Worm (Caenorhabditis elegans) whole organism, L4 larva: Measurements from ENCODE around the gene Y52E8A.1.
A peak's percentile ranks its signal among the peaks of the same experiment; 100 is the strongest.

ENCODE experiments used
- Y105C5A.15 ChIP-seq: fragments of 200-800 bp; sonication (Bioruptor generic); IDR thresholded peaks from 2 replicates; pipeline ENCODE4 v1.3.6; 2022; ENCODE audit warnings: missing genetic modification characterization, missing compliant biosample characterization
- aha-1 ChIP-seq: fragments of 150-350 bp; peaks from one replicate; lab custom pipeline; 2014; ENCODE audit warnings: missing biosample characterization, missing genetic modification characterization
- aly-2 ChIP-seq: sonication (generic microtip); optimal IDR thresholded peaks from 2 replicates; lab custom pipeline; 2018; ENCODE audit warnings: missing biosample characterization, missing genetic modification characterization
- daf-12 ChIP-seq: fragments of 150-350 bp; optimal IDR thresholded peaks from 2 replicates; lab custom pipeline; 2014; ENCODE audit warnings: missing biosample characterization, missing genetic modification reagents, missing genetic modification characterization
- daf-16 ChIP-seq, 3 experiments: sonication (generic microtip); optimal IDR thresholded peaks; 2 replicates each; lab custom pipeline; 2016 to 2017; ENCODE audit warnings: missing genetic modification characterization in 3 of 3, missing genetic modification reagents in 3 of 3, mild to moderate bottlenecking in 2 of 3, missing compliant biosample characterization in 2 of 3, missing biosample characterization in 1 of 3, moderate library complexity in 1 of 3
- dmd-6 ChIP-seq: fragments of 200-800 bp; sonication (Bioruptor generic); IDR thresholded peaks from 2 replicates; pipeline ENCODE4 v1.3.6; 2022; ENCODE audit warnings: missing genetic modification reagents, missing genetic modification characterization, missing compliant biosample characterization
- duxl-1 ChIP-seq: sonication (generic microtip); optimal IDR thresholded peaks from 2 replicates; lab custom pipeline; 2016; ENCODE audit warnings: mild to moderate bottlenecking, missing genetic modification characterization, moderate library complexity, missing compliant biosample characterization; ENCODE audit not compliant: poor library complexity
- fos-1 ChIP-seq: fragments of 150-350 bp; optimal IDR thresholded peaks from 2 replicates; lab custom pipeline; 2014; ENCODE audit warnings: missing biosample characterization, missing genetic modification characterization
- hlh-30 ChIP-seq: sonication (generic microtip); optimal IDR thresholded peaks from 2 replicates; lab custom pipeline; 2017; ENCODE audit warnings: antibody characterized with exemption, mild to moderate bottlenecking, missing genetic modification characterization, missing compliant biosample characterization; ENCODE audit not compliant: insufficient read depth
- jun-1 ChIP-seq: fragments of 150-350 bp; optimal IDR thresholded peaks from 2 replicates; lab custom pipeline; 2014; ENCODE audit warnings: missing biosample characterization, missing genetic modification reagents, missing genetic modification characterization
- lin-13 ChIP-seq: fragments of 150-350 bp; optimal IDR thresholded peaks from 2 replicates; lab custom pipeline; 2014; ENCODE audit warnings: missing biosample characterization, missing genetic modification reagents, missing genetic modification characterization
- madf-9 ChIP-seq: fragments of 200-800 bp; sonication (Bioruptor generic); conservative IDR thresholded peaks from 2 replicates; pipeline ENCODE4 v1.3.6; 2022; ENCODE audit warnings: missing genetic modification reagents, missing genetic modification characterization, missing compliant biosample characterization
- nhr-11 ChIP-seq: fragments of 150-350 bp; optimal IDR thresholded peaks from 2 replicates; lab custom pipeline; 2014; ENCODE audit warnings: missing biosample characterization, missing genetic modification characterization
- nhr-25 ChIP-seq: sonication (generic microtip); optimal IDR thresholded peaks from 2 replicates; lab custom pipeline; 2017; ENCODE audit warnings: missing genetic modification characterization, mild to moderate bottlenecking, missing compliant biosample characterization, antibody characterized with exemption, moderate library complexity, borderline replicate concordance; ENCODE audit not compliant: insufficient read depth
- nhr-28 ChIP-seq: fragments of 150-350 bp; optimal IDR thresholded peaks from 2 replicates; lab custom pipeline; 2014; ENCODE audit warnings: missing biosample characterization, missing genetic modification characterization
- nhr-77 ChIP-seq: fragments of 150-350 bp; optimal IDR thresholded peaks from 2 replicates; lab custom pipeline; 2014; ENCODE audit warnings: missing biosample characterization, missing genetic modification characterization
- php-3 ChIP-seq: fragments of 200-800 bp; sonication (Bioruptor generic); IDR thresholded peaks from 2 replicates; pipeline ENCODE4 v1.3.6; 2022; ENCODE audit warnings: missing genetic modification reagents, missing genetic modification characterization, missing compliant biosample characterization
- rbr-2 ChIP-seq: sonication (generic microtip); optimal IDR thresholded peaks from 2 replicates; lab custom pipeline; 2016; ENCODE audit warnings: missing genotype, missing genetic modification characterization, missing compliant biosample characterization
- snpc-1.2 ChIP-seq: fragments of 200-800 bp; sonication (Bioruptor generic); IDR thresholded peaks from 2 replicates; pipeline ENCODE4 v1.3.6; 2022; ENCODE audit warnings: missing genetic modification reagents, missing genetic modification characterization, missing compliant biosample characterization
- snpc-4 ChIP-seq: fragments of 150-350 bp; optimal IDR thresholded peaks from 2 replicates; lab custom pipeline; 2014; ENCODE audit warnings: missing biosample characterization, missing genetic modification characterization
- spr-1 ChIP-seq: sonication (generic microtip); optimal IDR thresholded peaks from 2 replicates; lab custom pipeline; 2016; ENCODE audit warnings: mild to moderate bottlenecking, missing genetic modification characterization, missing compliant biosample characterization
- unc-130 ChIP-seq: sonication (generic microtip); optimal IDR thresholded peaks from 2 replicates; lab custom pipeline; 2016; ENCODE audit warnings: missing genetic modification reagents, missing genetic modification characterization, missing compliant biosample characterization
- zip-2 ChIP-seq: fragments of 150-350 bp; optimal IDR thresholded peaks from 2 replicates; lab custom pipeline; 2014; ENCODE audit warnings: missing biosample characterization, missing genetic modification characterization

Y52E8A.1 gene

ce11 chrII:4367923-4368322 lies 46.1 kb downstream of the Y52E8A.1 start, which contains the start of gene try-9:
Gene try-9, plus strand, starts transcription at chrII:4368223.
- TF ChIP-seq php-3 (GFP tag; lab: Robert Waterston, UW) (0 out of 2 replicates have a peak, but pooled peaks have one; percentile 26), nhr-11 (tag; lab: Kevin White, UChicago) (no peak), dmd-6 (GFP tag; lab: Robert Waterston, UW) (no peak), Y105C5A.15 (GFP tag; lab: Robert Waterston, UW) (no peak), aha-1 (tag; lab: Kevin White, UChicago) (peak; percentile 38), nhr-25 (tag; lab: Kevin White, UChicago) (no peak), fos-1 (tag; lab: Kevin White, UChicago) (no peak), daf-12 (tag; lab: Kevin White, UChicago) (no peak)

ce11 chrII:4369715-4370114 lies 47.8 kb downstream of the Y52E8A.1 start:
- no peak for TF ChIP-seq lin-13
- no peak for TF ChIP-seq nhr-77 (tag; lab: Kevin White, UChicago)
- TF ChIP-seq unc-130 = no peak
- TF ChIP-seq spr-1 = no peak
- peak; percentile 96 for TF ChIP-seq aha-1 (tag; lab: Kevin White, UChicago)
- no peak for TF ChIP-seq jun-1
- no peak for TF ChIP-seq snpc-4
- TF ChIP-seq, all 104 proteins: peak for 1

- TF ChIP-seq nhr-28 (no peak), hlh-30 (tag; lab: Kevin White, UChicago) (no peak), zip-2 (tag; lab: Kevin White, UChicago) (no peak), snpc-1.2 (GFP tag; lab: Robert Waterston, UW) (no peak), rbr-2 (tag; lab: Kevin White, UChicago) (no peak), madf-9 (GFP tag; lab: Robert Waterston, UW) (no peak), aly-2 (tag; lab: Kevin White, UChicago) (no peak), daf-16 (GFP tag; optimal IDR thresholded peaks at IDR 0.05; lab: Kevin White, UChicago) (no peak), daf-16 (tag; optimal IDR thresholded peaks at IDR 0.05; lab: Kevin White, UChicago) (peak; percentile 56), duxl-1 (tag; lab: Kevin White, UChicago) (no peak)
Measured at ce11 chrII:4370842-4371241, 49.0 kb downstream of the Y52E8A.1 start.
